Worm (Caenorhabditis elegans): ENCODE results near the gene T26H10.2.

DNA sequence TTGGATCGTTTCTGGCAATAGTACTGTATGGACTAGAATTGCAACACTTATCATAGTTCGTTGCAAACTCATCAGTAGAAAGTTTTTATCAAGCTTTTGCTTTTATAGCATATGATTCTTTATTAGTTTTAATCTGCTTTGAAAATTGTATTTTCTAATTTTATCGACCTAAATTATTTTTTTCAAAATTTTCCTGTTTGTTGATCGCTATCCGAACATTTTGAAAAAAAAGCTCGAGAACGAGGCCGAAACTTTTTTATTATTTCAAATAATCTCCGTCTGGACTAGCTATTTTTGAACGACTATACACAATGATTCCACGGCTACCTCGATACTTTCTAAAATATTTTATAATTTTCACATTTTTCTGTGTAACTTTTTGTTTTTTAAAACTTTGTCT is 38.0 kb downstream of the T26H10.2 start, which contains the start of gene F55C10.4:
- TF ChIP-seq ama-1 (optimal IDR thresholded peaks at IDR 0.05) (no peak), Y55F3AM.14 (GFP tag; optimal IDR thresholded peaks at IDR 0.05) (no peak), aly-2 (tag; optimal IDR thresholded peaks at IDR 0.05) (no peak), unc-39 (tag; optimal IDR thresholded peaks at IDR 0.05) (no peak), ceh-82 (tag; optimal IDR thresholded peaks at IDR 0.05) (no peak), elt-3 (tag; optimal IDR thresholded peaks at IDR 0.05) (no peak), nhr-12 (tag; optimal IDR thresholded peaks at IDR 0.05) (no peak), F13H6.1 (tag; optimal IDR thresholded peaks at IDR 0.05) (no peak), zag-1 (tag; optimal IDR thresholded peaks at IDR 0.05) (no peak), C34F6.9 (tag; optimal IDR thresholded peaks at IDR 0.05) (no peak), nhr-237 (tag; optimal IDR thresholded peaks at IDR 0.05) (no peak), mab-5 (tag; optimal IDR thresholded peaks at IDR 0.05) (no peak), R02D3.7 (tag; optimal IDR thresholded peaks at IDR 0.05) (no peak), nhr-23 (tag; optimal IDR thresholded peaks at IDR 0.05) (no peak)

All from whole organism, L2 larva.